Worm (Caenorhabditis elegans) whole organism, young adult: ENCODE measurements around the gene txt-12.

ENCODE experiments used
- C06A6.2 ChIP-seq: fragments of 200-800 bp; sonication (Bioruptor generic); conservative IDR thresholded peaks from 2 replicates; pipeline ENCODE4 v1.3.6; 2022; ENCODE audit warnings: missing genetic modification characterization, missing compliant biosample characterization
- F37B4.10 ChIP-seq: fragments of 200-800 bp; sonication (Bioruptor generic); IDR thresholded peaks from 2 replicates; pipeline ENCODE4 v1.3.6; 2022; ENCODE audit warnings: missing genetic modification characterization, missing compliant biosample characterization
- F55B11.4 ChIP-seq: sonication (generic microtip); optimal IDR thresholded peaks from 2 replicates; lab custom pipeline; 2016; ENCODE audit warnings: missing compliant biosample characterization, missing genetic modification characterization, borderline replicate concordance; ENCODE audit not compliant: insufficient read depth
- K12H6.12 ChIP-seq: fragments of 200-800 bp; sonication (Bioruptor generic); optimal IDR thresholded peaks from 2 replicates; lab custom pipeline; 2018; ENCODE audit warnings: mild to moderate bottlenecking, missing genetic modification characterization, missing compliant biosample characterization
- T07F8.4 ChIP-seq: sonication (generic microtip); optimal IDR thresholded peaks from 2 replicates; lab custom pipeline; 2016; ENCODE audit warnings: mild to moderate bottlenecking, missing genetic modification characterization, moderate library complexity, missing compliant biosample characterization
- T26A5.8 ChIP-seq: sonication (generic microtip); optimal IDR thresholded peaks from 2 replicates; lab custom pipeline; 2016; ENCODE audit warnings: missing genetic modification characterization, missing compliant biosample characterization
- Y56A3A.18 ChIP-seq: fragments of 200-800 bp; sonication (Bioruptor generic); IDR thresholded peaks from 2 replicates; pipeline ENCODE4 v1.3.6; 2022; ENCODE audit warnings: missing genetic modification reagents, missing genetic modification characterization, missing compliant biosample characterization
- Y67H2A.10 ChIP-seq: fragments of 200-800 bp; sonication (Bioruptor generic); conservative IDR thresholded peaks from 2 replicates; pipeline ENCODE4 v1.3.6; 2022; ENCODE audit warnings: missing genetic modification reagents, missing genetic modification characterization, missing compliant biosample characterization
- Y79H2A.3 ChIP-seq: fragments of 200-800 bp; sonication (Bioruptor generic); conservative IDR thresholded peaks from 2 replicates; pipeline ENCODE4 v1.3.6; 2022; ENCODE audit warnings: missing genetic modification reagents, missing genetic modification characterization, missing compliant biosample characterization
- aptf-2 ChIP-seq: fragments of 200-800 bp; sonication (Bioruptor generic); conservative IDR thresholded peaks from 2 replicates; pipeline ENCODE4 v1.3.6; 2022; ENCODE audit warnings: missing genetic modification reagents, missing genetic modification characterization, missing compliant biosample characterization
- athp-1 ChIP-seq: sonication (generic microtip); optimal IDR thresholded peaks from 2 replicates; lab custom pipeline; 2017; ENCODE audit warnings: mild to moderate bottlenecking, missing genetic modification characterization, missing compliant biosample characterization
- cebp-2 ChIP-seq: fragments of 200-800 bp; sonication (Bioruptor generic); IDR thresholded peaks from 2 replicates; pipeline ENCODE4 v1.3.6; 2022; ENCODE audit warnings: missing genetic modification characterization, missing compliant biosample characterization
- ceh-40 ChIP-seq: fragments of 200-800 bp; sonication (Bioruptor generic); IDR thresholded peaks from 2 replicates; pipeline ENCODE4 v1.3.6; 2022; ENCODE audit warnings: missing genetic modification characterization, missing compliant biosample characterization
- ceh-58 ChIP-seq: fragments of 200-800 bp; sonication (Bioruptor generic); IDR thresholded peaks from 2 replicates; pipeline ENCODE4 v1.3.6; 2022; ENCODE audit warnings: missing genetic modification characterization, missing compliant biosample characterization
- die-1 ChIP-seq: sonication (generic microtip); optimal IDR thresholded peaks from 2 replicates; lab custom pipeline; 2016; ENCODE audit warnings: missing genotype, mild to moderate bottlenecking, missing genetic modification characterization, missing compliant biosample characterization
- gei-17 ChIP-seq: fragments of 200-800 bp; sonication (Bioruptor generic); optimal IDR thresholded peaks from 2 replicates; lab custom pipeline; 2018; ENCODE audit warnings: mild to moderate bottlenecking, missing genetic modification characterization, missing compliant biosample characterization
- hrde-1 ChIP-seq: sonication (generic microtip); optimal IDR thresholded peaks from 2 replicates; lab custom pipeline; 2016; ENCODE audit warnings: missing genetic modification characterization, mild to moderate bottlenecking, missing compliant biosample characterization, moderate library complexity, missing genotype, missing genetic modification reagents, borderline replicate concordance
- let-526 ChIP-seq: fragments of 200-800 bp; sonication (Bioruptor generic); IDR thresholded peaks from 2 replicates; pipeline ENCODE4 v1.3.6; 2022; ENCODE audit warnings: missing genetic modification reagents, missing genetic modification characterization, missing compliant biosample characterization
- lin-40 ChIP-seq: sonication (generic microtip); optimal IDR thresholded peaks from 2 replicates; lab custom pipeline; 2016; ENCODE audit warnings: missing genetic modification characterization, mild to moderate bottlenecking, missing compliant biosample characterization, missing genotype, missing genetic modification reagents
- lin-54 ChIP-seq: fragments of 200-800 bp; sonication (Bioruptor generic); optimal IDR thresholded peaks from 2 replicates; lab custom pipeline; 2018; ENCODE audit warnings: mild to moderate bottlenecking, missing genetic modification characterization, missing compliant biosample characterization
- lsl-1 ChIP-seq: fragments of 200-800 bp; sonication (Bioruptor generic); optimal IDR thresholded peaks from 2 replicates; lab custom pipeline; 2018; ENCODE audit warnings: mild to moderate bottlenecking, missing genetic modification characterization, moderate library complexity, missing compliant biosample characterization
- madf-10 ChIP-seq: sonication (generic microtip); optimal IDR thresholded peaks from 2 replicates; lab custom pipeline; 2016; ENCODE audit warnings: mild to moderate bottlenecking, missing genetic modification characterization, missing compliant biosample characterization
- madf-6 ChIP-seq: fragments of 200-800 bp; sonication (Bioruptor generic); IDR thresholded peaks from 2 replicates; pipeline ENCODE4 v1.3.6; 2022; ENCODE audit warnings: missing genetic modification reagents, missing genetic modification characterization, missing compliant biosample characterization
- mcd-1 ChIP-seq: fragments of 200-800 bp; sonication (Bioruptor generic); IDR thresholded peaks from 2 replicates; pipeline ENCODE4 v1.3.6; 2022; ENCODE audit warnings: missing genetic modification reagents, missing genetic modification characterization, missing compliant biosample characterization
- mel-28 ChIP-seq: sonication (generic microtip); optimal IDR thresholded peaks from 2 replicates; lab custom pipeline; 2016; ENCODE audit warnings: borderline replicate concordance, mild to moderate bottlenecking, missing genetic modification characterization, missing compliant biosample characterization
- mes-4 ChIP-seq: sonication (generic microtip); optimal IDR thresholded peaks from 2 replicates; lab custom pipeline; 2016; ENCODE audit warnings: missing genotype, missing genetic modification characterization, missing compliant biosample characterization
- nfya-2 ChIP-seq: fragments of 200-800 bp; sonication (Bioruptor generic); IDR thresholded peaks from 2 replicates; pipeline ENCODE4 v1.3.6; 2022; ENCODE audit warnings: missing genetic modification reagents, missing genetic modification characterization, missing compliant biosample characterization
- repo-1 ChIP-seq: sonication (generic microtip); optimal IDR thresholded peaks from 2 replicates; lab custom pipeline; 2017; ENCODE audit warnings: mild to moderate bottlenecking, missing genetic modification characterization, missing compliant biosample characterization
- xnd-1 ChIP-seq: sonication (generic microtip); optimal IDR thresholded peaks from 2 replicates; lab custom pipeline; 2016; ENCODE audit warnings: missing genotype, missing genetic modification reagents, missing genetic modification characterization, missing compliant biosample characterization
- zim-3 ChIP-seq: sonication (generic microtip); optimal IDR thresholded peaks from 2 replicates; lab custom pipeline; 2017; ENCODE audit warnings: mild to moderate bottlenecking, missing genetic modification characterization, moderate library complexity, missing compliant biosample characterization
- ztf-18 ChIP-seq: sonication (generic microtip); optimal IDR thresholded peaks from 2 replicates; lab custom pipeline; 2016; ENCODE audit warnings: missing genotype, mild to moderate bottlenecking, missing genetic modification characterization, missing compliant biosample characterization
- ztf-25 ChIP-seq: fragments of 200-800 bp; sonication (Bioruptor generic); IDR thresholded peaks from 2 replicates; pipeline ENCODE4 v1.3.6; 2022; ENCODE audit warnings: missing genetic modification reagents, missing genetic modification characterization, missing compliant biosample characterization
- ztf-28 ChIP-seq: fragments of 200-800 bp; sonication (Bioruptor generic); IDR thresholded peaks from 2 replicates; pipeline ENCODE4 v1.3.6; 2022; ENCODE audit warnings: missing genetic modification reagents, missing genetic modification characterization, missing compliant biosample characterization
- ztf-3 ChIP-seq: fragments of 200-800 bp; sonication (Bioruptor generic); optimal IDR thresholded peaks from 2 replicates; lab custom pipeline; 2018; ENCODE audit warnings: mild to moderate bottlenecking, missing genetic modification characterization, missing compliant biosample characterization

Gene txt-12

ce11 chrV:15085335-15085800, 7.4 kb upstream of the txt-12 start, which contains the start of the genes ahsa-1 and C01G10.7 (continued):
- TF ChIP-seq T26A5.8 (no peak), madf-6 (GFP tag; lab: Robert Waterston, UW) (peak; percentile 79), athp-1 (tag; lab: Kevin White, UChicago) (peak; percentile 86), ceh-40 (GFP tag; lab: Robert Waterston, UW) (no peak), T07F8.4 (tag; lab: Kevin White, UChicago) (peak; percentile 24), gei-17 (GFP tag; lab: Kevin White, UChicago) (no peak), ztf-18 (peak; percentile 74), die-1 (tag; lab: Kevin White, UChicago) (no peak), ztf-28 (peak; percentile 93)
- TF ChIP-seq, all 124 proteins: peak for 69

DNA sequence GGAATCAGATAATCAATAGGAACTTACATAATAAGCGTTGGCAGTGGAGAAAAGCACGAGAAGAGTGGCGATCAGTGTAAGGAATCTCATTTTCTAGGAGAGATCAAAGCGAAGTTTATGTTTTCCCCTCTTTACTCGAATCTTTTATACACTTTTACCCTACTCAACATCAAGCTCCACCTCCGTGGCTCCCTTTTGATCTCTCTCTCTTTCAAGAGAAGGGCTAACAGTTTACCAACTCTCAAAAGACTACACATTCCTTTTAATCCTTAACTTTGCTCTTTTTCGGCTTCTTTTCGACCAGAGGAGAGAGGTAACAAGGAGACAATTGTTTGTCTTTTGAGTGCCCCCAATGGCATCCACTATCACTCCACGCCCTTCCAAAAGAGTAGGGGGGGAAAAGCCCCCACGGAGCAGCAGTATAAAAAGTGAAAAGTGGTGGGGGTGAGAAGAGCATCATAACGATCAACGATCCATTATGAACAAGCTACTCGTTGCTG, 5.5 kb upstream of the txt-12 start, which contains the start of the genes C01G10.15 and C01G10.6:
TSS of gene C01G10.15 (minus strand) at position 101 of the 500 bp plus-strand sequence.
TSS of gene C01G10.6 (plus strand) at position 450 of the 500 bp plus-strand sequence.
- no peak for TF ChIP-seq madf-10

ce11 chrV:15088613-15089012, 4.2 kb upstream of the txt-12 start, which contains the start of gene C01G10.18:
TSS of gene C01G10.18 (minus strand) at chrV:15088713.
- TF ChIP-seq F55B11.4 (tag; lab: Kevin White, UChicago): no peak
- TF ChIP-seq repo-1: no peak
- TF ChIP-seq K12H6.12 (tag; lab: Kevin White, UChicago): no peak
- TF ChIP-seq lsl-1 (GFP tag; lab: Kevin White, UChicago): no peak

ce11 chrV:15089438-15089837, 3.3 kb upstream of the txt-12 start, which contains the start of the genes C01G10.5 and C01G10.4:
TSS of gene C01G10.5 (minus strand) at chrV:15089538.
TSS of gene C01G10.4 (plus strand) at chrV:15089740.
- no peak for TF ChIP-seq mel-28 (tag; lab: Kevin White, UChicago)
- TF ChIP-seq Y67H2A.10 (GFP tag; lab: Robert Waterston, UW): no peak
- TF ChIP-seq xnd-1 (tag; lab: Kevin White, UChicago): no peak
- no peak for TF ChIP-seq hrde-1
- no peak for TF ChIP-seq cebp-2 (GFP tag; lab: Robert Waterston, UW)
- no peak for TF ChIP-seq C06A6.2
- no peak for TF ChIP-seq madf-6 (GFP tag; lab: Robert Waterston, UW)
- TF ChIP-seq mes-4 (tag; lab: Kevin White, UChicago): no peak
- no peak for TF ChIP-seq lin-54 (GFP tag; lab: Kevin White, UChicago)
- no peak for TF ChIP-seq F37B4.10 (GFP tag; lab: Robert Waterston, UW)
- no peak for TF ChIP-seq ceh-58
- TF ChIP-seq mcd-1 (GFP tag; lab: Robert Waterston, UW): no peak
- TF ChIP-seq zim-3: no peak
- TF ChIP-seq lin-40: no peak
- no peak for TF ChIP-seq let-526 (GFP tag; lab: Robert Waterston, UW)
- no peak for TF ChIP-seq gei-17 (GFP tag; lab: Kevin White, UChicago)
- TF ChIP-seq ztf-3 (GFP tag; lab: Kevin White, UChicago): no peak
- no peak for TF ChIP-seq Y56A3A.18
- no peak for TF ChIP-seq ztf-25 (GFP tag; lab: Robert Waterston, UW)

DNA sequence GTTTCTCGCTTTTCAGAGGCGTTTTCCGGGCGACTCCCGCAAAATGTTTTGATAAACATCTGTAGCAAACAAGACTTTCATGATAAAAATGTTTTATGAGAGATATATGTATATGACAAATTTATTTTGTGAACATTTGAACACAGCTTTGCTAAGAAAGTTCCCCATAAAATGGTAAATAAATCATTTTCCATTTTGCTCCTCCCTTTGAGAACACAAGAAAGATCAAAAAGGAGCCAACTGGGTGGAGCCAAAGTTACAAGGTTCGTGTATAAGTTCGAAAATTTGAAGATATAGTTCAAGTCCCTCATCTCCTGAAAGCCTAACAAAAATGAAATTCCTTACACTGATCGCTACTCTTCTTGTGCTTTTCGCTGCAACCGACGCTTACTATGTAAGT, 2.3 kb upstream of the txt-12 start, which contains the start of gene C01G10.17:
TSS of gene C01G10.17 (plus strand) at position 301 of the 400 bp plus-strand sequence.
- TF ChIP-seq Y79H2A.3 (GFP tag; lab: Robert Waterston, UW) (no peak), nfya-2 (GFP tag; lab: Robert Waterston, UW) (no peak), aptf-2 (GFP tag; lab: Robert Waterston, UW) (no peak)
